Fruit fly (Drosophila melanogaster): Measurements from ENCODE around the gene Es2.

DNA sequence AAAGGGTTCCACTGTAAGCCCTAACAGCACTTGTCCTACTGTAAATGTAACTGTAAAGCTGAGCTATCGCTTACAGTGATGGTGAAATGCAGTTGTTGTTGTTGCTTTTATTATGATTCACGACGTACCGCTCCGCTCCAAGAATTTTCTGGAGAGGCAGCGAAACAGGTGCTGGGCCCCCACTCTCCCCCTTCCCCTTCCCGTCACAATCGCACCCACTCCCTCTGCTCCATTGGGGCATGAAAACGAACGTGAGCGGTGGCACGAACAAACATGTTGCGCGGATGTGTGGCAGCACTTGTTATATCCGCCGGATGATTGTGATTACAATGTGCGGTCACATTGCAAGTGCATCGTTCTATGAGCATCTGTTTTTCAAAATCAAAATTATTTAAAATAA lies 41.7 kb upstream of the Es2 start:
- TF ChIP-seq usp (GFP tag; optimal IDR thresholded peaks at IDR 0.05) (no peak), EcR (GFP tag; optimal IDR thresholded peaks at IDR 0.05) (no peak), psq (optimal IDR thresholded peaks at IDR 0.05) (no peak), pan (optimal IDR thresholded peaks at IDR 0.05) (no peak), Dll (optimal IDR thresholded peaks at IDR 0.05) (no peak), CG8478 (optimal IDR thresholded peaks at IDR 0.05) (no peak)
